Worm (Caenorhabditis elegans) whole organism, late embryonic: ENCODE results near the gene cyp-35B2.

Experiments
- C08G9.2 ChIP-seq: sonication (generic microtip); optimal IDR thresholded peaks from 2 replicates; lab custom pipeline; 2016; ENCODE audit warnings: mild to moderate bottlenecking, missing genetic modification characterization, moderate library complexity, missing compliant biosample characterization
- F13H6.1 ChIP-seq: sonication (generic microtip); optimal IDR thresholded peaks from 2 replicates; lab custom pipeline; 2016; ENCODE audit warnings: missing genetic modification characterization, missing compliant biosample characterization
- K02D7.2 ChIP-seq: sonication (generic microtip); optimal IDR thresholded peaks from 2 replicates; lab custom pipeline; 2017; ENCODE audit warnings: mild to moderate bottlenecking, missing genetic modification characterization, missing compliant biosample characterization
- K09A11.1 ChIP-seq: sonication (generic microtip); optimal IDR thresholded peaks from 2 replicates; lab custom pipeline; 2017; ENCODE audit warnings: antibody characterized with exemption, mild to moderate bottlenecking, missing genetic modification characterization, missing compliant biosample characterization; ENCODE audit not compliant: insufficient read depth
- ahr-1 ChIP-seq: sonication (generic microtip); optimal IDR thresholded peaks from 2 replicates; lab custom pipeline; 2016; ENCODE audit warnings: missing genetic modification characterization, missing compliant biosample characterization
- ama-1 ChIP-seq: fragments of 150-350 bp; optimal IDR thresholded peaks from 2 replicates; lab custom pipeline; 2014
- ceh-14 ChIP-seq: sonication (generic microtip); optimal IDR thresholded peaks from 2 replicates; lab custom pipeline; 2016; ENCODE audit warnings: missing genotype, missing genetic modification characterization, missing compliant biosample characterization
- ceh-22 ChIP-seq: sonication (generic microtip); optimal IDR thresholded peaks from 2 replicates; lab custom pipeline; 2017; ENCODE audit warnings: missing biosample characterization, missing genetic modification characterization
- ceh-30 ChIP-seq: fragments of 150-350 bp; optimal IDR thresholded peaks from 2 replicates; lab custom pipeline; 2014; ENCODE audit warnings: missing biosample characterization, missing genetic modification characterization
- ceh-31 ChIP-seq: sonication (generic microtip); optimal IDR thresholded peaks from 2 replicates; lab custom pipeline; 2016; ENCODE audit warnings: missing genetic modification characterization, missing compliant biosample characterization
- ceh-34 ChIP-seq: sonication (generic microtip); optimal IDR thresholded peaks from 2 replicates; lab custom pipeline; 2016; ENCODE audit warnings: mild to moderate bottlenecking, missing genetic modification characterization, missing compliant biosample characterization
- ceh-45 ChIP-seq: fragments of 200-800 bp; sonication (Bioruptor generic); IDR thresholded peaks from 2 replicates; pipeline ENCODE4 v1.3.6; 2022; ENCODE audit warnings: missing genetic modification reagents, missing genetic modification characterization, missing compliant biosample characterization
- ceh-48 ChIP-seq: sonication (generic microtip); optimal IDR thresholded peaks from 2 replicates; lab custom pipeline; 2016; ENCODE audit warnings: missing genetic modification characterization, inconsistent platforms, missing compliant biosample characterization
- che-1 ChIP-seq: sonication (generic microtip); optimal IDR thresholded peaks from 2 replicates; lab custom pipeline; 2016; ENCODE audit warnings: mild to moderate bottlenecking, missing genetic modification characterization, missing compliant biosample characterization
- dmd-4 ChIP-seq: sonication (generic microtip); optimal IDR thresholded peaks from 2 replicates; lab custom pipeline; 2016; ENCODE audit warnings: borderline replicate concordance, missing genetic modification characterization, missing compliant biosample characterization
- elt-4 ChIP-seq: sonication (generic microtip); optimal IDR thresholded peaks from 2 replicates; lab custom pipeline; 2016; ENCODE audit warnings: missing genetic modification characterization, missing compliant biosample characterization
- ets-4 ChIP-seq: sonication (generic microtip); optimal IDR thresholded peaks from 2 replicates; lab custom pipeline; 2016; ENCODE audit warnings: missing genetic modification characterization, missing compliant biosample characterization
- gmeb-2 ChIP-seq: sonication (generic microtip); optimal IDR thresholded peaks from 2 replicates; lab custom pipeline; 2016; ENCODE audit warnings: missing genetic modification characterization, inconsistent platforms, missing compliant biosample characterization
- hlh-13 ChIP-seq: fragments of 200-800 bp; sonication (Bioruptor generic); optimal IDR thresholded peaks from 2 replicates; lab custom pipeline; 2018; ENCODE audit warnings: mild to moderate bottlenecking, missing genetic modification characterization, missing compliant biosample characterization
- hlh-15 ChIP-seq: sonication (generic microtip); optimal IDR thresholded peaks from 2 replicates; lab custom pipeline; 2016; ENCODE audit warnings: missing genetic modification characterization, missing compliant biosample characterization
- hlh-30 ChIP-seq: sonication (generic microtip); optimal IDR thresholded peaks from 2 replicates; lab custom pipeline; 2017; ENCODE audit warnings: antibody characterized with exemption, missing genetic modification characterization, missing compliant biosample characterization; ENCODE audit not compliant: insufficient read depth
- hlh-6 ChIP-seq: sonication (generic microtip); optimal IDR thresholded peaks from 2 replicates; lab custom pipeline; 2016; ENCODE audit warnings: missing genotype, missing genetic modification characterization, missing compliant biosample characterization
- nfya-1 ChIP-seq: sonication (generic microtip); optimal IDR thresholded peaks from 2 replicates; lab custom pipeline; 2017; ENCODE audit warnings: missing genetic modification characterization, mild to moderate bottlenecking, missing compliant biosample characterization, antibody characterized with exemption, moderate library complexity
- odd-2 ChIP-seq: sonication (generic microtip); optimal IDR thresholded peaks from 2 replicates; lab custom pipeline; 2017; ENCODE audit warnings: antibody characterized with exemption, mild to moderate bottlenecking, missing genetic modification characterization, missing compliant biosample characterization
- pag-3 ChIP-seq: sonication (generic microtip); optimal IDR thresholded peaks from 2 replicates; lab custom pipeline; 2016; ENCODE audit warnings: missing compliant biosample characterization, missing genetic modification characterization, borderline replicate concordance
- pat-9 ChIP-seq: fragments of 200-800 bp; sonication (Bioruptor generic); optimal IDR thresholded peaks from 2 replicates; lab custom pipeline; 2018; ENCODE audit warnings: mild to moderate bottlenecking, missing genetic modification characterization, moderate library complexity, missing compliant biosample characterization
- pax-1 ChIP-seq: fragments of 150-350 bp; optimal IDR thresholded peaks from 2 replicates; lab custom pipeline; 2014; ENCODE audit warnings: missing biosample characterization, missing genetic modification characterization
- pha-4 ChIP-seq: fragments of 150-350 bp; optimal IDR thresholded peaks from 2 replicates; lab custom pipeline; 2018; ENCODE audit warnings: missing biosample characterization, missing genetic modification reagents, missing genetic modification characterization
- sox-4 ChIP-seq: sonication (generic microtip); optimal IDR thresholded peaks from 2 replicates; lab custom pipeline; 2017; ENCODE audit warnings: mild to moderate bottlenecking, missing genetic modification characterization, inconsistent platforms, missing compliant biosample characterization
- tbx-7 ChIP-seq: sonication (generic microtip); optimal IDR thresholded peaks from 2 replicates; lab custom pipeline; 2016; ENCODE audit warnings: missing genotype, missing genetic modification characterization, missing compliant biosample characterization
- ttx-3 ChIP-seq: sonication (generic microtip); optimal IDR thresholded peaks from 2 replicates; lab custom pipeline; 2016; ENCODE audit warnings: missing genetic modification reagents, missing genetic modification characterization, missing compliant biosample characterization
- unc-3 ChIP-seq, 2 experiments: fragments of 200-800 bp in 1 of 2; sonication (Bioruptor generic) in 1 of 2; sonication (generic microtip) in 1 of 2; conservative IDR thresholded peaks in 1 of 2; optimal IDR thresholded peaks in 1 of 2; 2 replicates each; pipeline versions ENCODE4 v1.3.6 to Lab custom; 2016 to 2022; ENCODE audit warnings: missing compliant biosample characterization in 2 of 2, missing genetic modification characterization in 2 of 2, missing genetic modification reagents in 1 of 2
- unc-42 ChIP-seq: sonication (generic microtip); optimal IDR thresholded peaks from 2 replicates; lab custom pipeline; 2016; ENCODE audit warnings: missing genotype, missing genetic modification characterization, missing compliant biosample characterization
- unc-86 ChIP-seq: sonication (generic microtip); optimal IDR thresholded peaks from 2 replicates; lab custom pipeline; 2016; ENCODE audit warnings: missing genetic modification characterization, missing compliant biosample characterization

Gene cyp-35B2

ce11 chrV:3941860-3942259 lies at the start of gene cyp-35B2:
cyp-35B2 (plus strand) TSS chrV:3942160.
- TF ChIP-seq ama-1 (lab: Kevin White, UChicago) (no peak), ceh-34 (tag; lab: Kevin White, UChicago) (no peak), ets-4 (tag; lab: Kevin White, UChicago) (no peak), dmd-4 (no peak), ceh-45 (no peak), hlh-13 (GFP tag; lab: Kevin White, UChicago) (no peak), ceh-31 (tag; lab: Kevin White, UChicago) (no peak), ceh-14 (tag; lab: Kevin White, UChicago) (no peak), K09A11.1 (no peak), hlh-30 (tag; lab: Kevin White, UChicago) (no peak), ceh-30 (tag; lab: Kevin White, UChicago) (no peak), unc-3 (GFP tag; conservative IDR thresholded peaks at IDR 0.05; lab: Robert Waterston, UW) (no peak), unc-3 (tag; optimal IDR thresholded peaks at IDR 0.05; lab: Kevin White, UChicago) (no peak), tbx-7 (tag; lab: Kevin White, UChicago) (no peak), pat-9 (tag; lab: Kevin White, UChicago) (no peak), pha-4 (tag; lab: Kevin White, UChicago) (no peak), hlh-15 (tag; lab: Kevin White, UChicago) (no peak), hlh-6 (tag; lab: Kevin White, UChicago) (no peak)
- TF ChIP-seq, all 69 proteins: peak for 0

ce11 chrV:3892361-3892904 lies 49.5 kb upstream of the cyp-35B2 start, which contains the start of gene C17E7.4:
C17E7.4 (plus strand) TSS chrV:3892854.
- TF ChIP-seq hlh-6 (tag; lab: Kevin White, UChicago) = no peak
- TF ChIP-seq C08G9.2 = no peak
- no peak for TF ChIP-seq unc-86 (tag; lab: Kevin White, UChicago)
- TF ChIP-seq pax-1 (tag; lab: Kevin White, UChicago) = no peak
- TF ChIP-seq ceh-22 = no peak
- no peak for TF ChIP-seq ceh-31 (tag; lab: Kevin White, UChicago)
- no peak for TF ChIP-seq sox-4 (tag; lab: Kevin White, UChicago)
- no peak for TF ChIP-seq gmeb-2 (tag; lab: Kevin White, UChicago)
- TF ChIP-seq K02D7.2 (tag; lab: Kevin White, UChicago) = no peak
- TF ChIP-seq hlh-15 (tag; lab: Kevin White, UChicago) = no peak
- no peak for TF ChIP-seq ttx-3
- no peak for TF ChIP-seq ahr-1 (tag; lab: Kevin White, UChicago)
- TF ChIP-seq che-1 (tag; lab: Kevin White, UChicago) = no peak
- TF ChIP-seq pag-3 (tag; lab: Kevin White, UChicago) = no peak
- no peak for TF ChIP-seq pha-4 (tag; lab: Kevin White, UChicago)

- TF ChIP-seq F13H6.1 (tag; lab: Kevin White, UChicago) (no peak), ahr-1 (tag; lab: Kevin White, UChicago) (no peak), ceh-48 (no peak), elt-4 (no peak)
Observed at ce11 chrV:3894661-3895060, 47.3 kb upstream of the cyp-35B2 start, which contains the start of gene sre-9. sre-9 (plus strand) TSS chrV:3894961.

- TF ChIP-seq ama-1 (lab: Kevin White, UChicago) (no peak), pag-3 (tag; lab: Kevin White, UChicago) (no peak), nfya-1 (tag; lab: Kevin White, UChicago) (no peak), unc-86 (tag; lab: Kevin White, UChicago) (no peak), odd-2 (tag; lab: Kevin White, UChicago) (no peak), unc-42 (tag; lab: Kevin White, UChicago) (no peak)
Observed at ce11 chrV:3896018-3896417, 45.9 kb upstream of the cyp-35B2 start.
